Fruit fly (Drosophila melanogaster) whole organism, prepupa: Measurements from ENCODE around the gene CG31661.

Source experiments
- CG11902 ChIP-seq: fragments of 200-800 bp; sonication (Bioruptor generic); optimal IDR thresholded peaks from 3 replicates; lab custom pipeline; 2016; ENCODE audit warnings: missing biosample characterization, missing genetic modification characterization
- CG9139 ChIP-seq: fragments of 200-800 bp; sonication (Bioruptor generic); optimal IDR thresholded peaks from 3 replicates; lab custom pipeline; 2017; ENCODE audit warnings: missing biosample characterization, mild to moderate bottlenecking, missing genetic modification characterization
- Eip75B ChIP-seq: fragments of 200-800 bp; sonication (Bioruptor generic); optimal IDR thresholded peaks from 3 replicates; lab custom pipeline; 2016; ENCODE audit warnings: missing biosample characterization, missing genetic modification characterization
- Gug ChIP-seq: fragments of 200-800 bp; sonication (Bioruptor generic); IDR thresholded peaks from 2 replicates; pipeline ENCODE4 v1.3.6; 2022; ENCODE audit warnings: missing biosample characterization, missing genetic modification characterization
- Smox ChIP-seq: fragments of 200-800 bp; sonication (Bioruptor generic); optimal IDR thresholded peaks from 3 replicates; lab custom pipeline; 2016; ENCODE audit warnings: missing biosample characterization, missing genetic modification characterization
- Sox102F ChIP-seq: fragments of 200-800 bp; sonication (Bioruptor generic); optimal IDR thresholded peaks from 2 replicates; lab custom pipeline; 2016; ENCODE audit warnings: missing biosample characterization, mild to moderate bottlenecking, missing genetic modification characterization
- eg ChIP-seq: fragments of 200-800 bp; sonication (Bioruptor generic); IDR thresholded peaks from 3 replicates; pipeline ENCODE4 v1.3.6; 2022; ENCODE audit warnings: missing biosample characterization, missing genetic modification characterization
- salr ChIP-seq, 2 experiments: fragments of 200-800 bp; sonication (Bioruptor generic); optimal IDR thresholded peaks; 3 replicates each; lab custom pipeline; 2016 to 2018; ENCODE audit warnings: missing biosample characterization in 2 of 2, missing genetic modification characterization in 2 of 2, mild to moderate bottlenecking in 1 of 2

DNA sequence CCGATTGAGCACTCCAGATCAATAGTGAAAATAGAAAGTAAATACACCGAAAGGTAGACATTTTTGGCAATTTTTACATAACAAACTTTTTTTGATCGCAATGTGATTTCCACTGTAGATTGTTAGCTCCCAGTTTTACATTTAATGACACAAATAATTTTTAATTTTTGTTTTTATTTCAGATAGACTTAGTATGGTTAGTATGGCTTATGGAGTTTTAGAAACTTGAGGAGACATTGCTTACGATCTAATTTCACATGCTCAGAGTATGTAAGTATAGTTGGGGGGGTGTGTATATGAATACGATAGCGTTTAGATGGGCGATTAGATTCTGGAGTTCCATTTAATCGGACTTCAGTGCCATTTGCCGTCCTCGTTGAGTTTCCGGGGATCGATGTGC is 20.3 kb downstream of the CG31661 start, which contains the start of gene CG18132:
- no peak for TF ChIP-seq Smox (GFP tag; lab: Kevin White, UChicago)
- no peak for TF ChIP-seq CG11902 (GFP tag; lab: Kevin White, UChicago)
- no peak for TF ChIP-seq Eip75B (GFP tag; lab: Kevin White, UChicago)
- no peak for TF ChIP-seq salr (GFP tag; optimal IDR thresholded peaks at IDR 0.05; lab: Kevin White, UChicago)
- TF ChIP-seq Gug (GFP tag; lab: Robert Waterston, UW): no peak
- no peak for TF ChIP-seq CG9139
- TF ChIP-seq eg (GFP tag; lab: Robert Waterston, UW): no peak
- TF ChIP-seq Sox102F (GFP tag; lab: Kevin White, UChicago): no peak
